Fruit fly (Drosophila melanogaster) whole organism, prepupa: ENCODE results near the gene TotB.

ENCODE experiments used
- CG11294 ChIP-seq: fragments of 200-800 bp; sonication (Bioruptor generic); IDR thresholded peaks from 2 replicates; pipeline ENCODE4 v1.3.6; 2022; ENCODE audit warnings: missing biosample characterization, missing genetic modification characterization
- CG32006 ChIP-seq: fragments of 200-800 bp; sonication (Bioruptor generic); optimal IDR thresholded peaks from 3 replicates; lab custom pipeline; 2017; ENCODE audit warnings: missing biosample characterization, mild to moderate bottlenecking, missing genetic modification characterization
- Hr4 ChIP-seq: fragments of 200-800 bp; sonication (Bioruptor generic); optimal IDR thresholded peaks from 3 replicates; lab custom pipeline; 2016; ENCODE audit warnings: missing biosample characterization, missing genetic modification characterization
- Lpt ChIP-seq: fragments of 200-800 bp; sonication (Bioruptor generic); optimal IDR thresholded peaks from 3 replicates; lab custom pipeline; 2016; ENCODE audit warnings: missing biosample characterization, missing genetic modification characterization
- Sox15 ChIP-seq: fragments of 200-800 bp; sonication (Bioruptor generic); optimal IDR thresholded peaks from 3 replicates; lab custom pipeline; 2016; ENCODE audit warnings: missing biosample characterization, missing genetic modification characterization
- acj6 ChIP-seq: fragments of 200-800 bp; sonication (Bioruptor generic); optimal IDR thresholded peaks from 3 replicates; lab custom pipeline; 2016; ENCODE audit warnings: missing biosample characterization, missing genetic modification characterization

- TF ChIP-seq acj6 (GFP tag; lab: Kevin White, UChicago), result no peak
- no peak for TF ChIP-seq Sox15
- no peak for TF ChIP-seq CG11294 (GFP tag; lab: Robert Waterston, UW)
- no peak for TF ChIP-seq Lpt (GFP tag; lab: Kevin White, UChicago)
- TF ChIP-seq Hr4 (GFP tag; lab: Kevin White, UChicago), result no peak
- no peak for TF ChIP-seq CG32006 (GFP tag; lab: Kevin White, UChicago)
Measured at dm6 chr3R:20905418-20905817, 31.7 kb downstream of the TotB start, which contains the start of gene TotX.
